Worm (Caenorhabditis elegans) whole organism, late embryonic: ENCODE measurements around the gene T28A11.16.

Experiments
- T23F11.4 ChIP-seq: fragments of 200-800 bp; sonication (Bioruptor generic); optimal IDR thresholded peaks from 2 replicates; lab custom pipeline; 2018; ENCODE audit warnings: mild to moderate bottlenecking, missing genetic modification characterization, missing compliant biosample characterization
- ahr-1 ChIP-seq: sonication (generic microtip); optimal IDR thresholded peaks from 2 replicates; lab custom pipeline; 2016; ENCODE audit warnings: missing genetic modification characterization, missing compliant biosample characterization
- ceh-14 ChIP-seq: sonication (generic microtip); optimal IDR thresholded peaks from 2 replicates; lab custom pipeline; 2016; ENCODE audit warnings: missing genotype, missing genetic modification characterization, missing compliant biosample characterization
- ceh-18 ChIP-seq: sonication (generic microtip); optimal IDR thresholded peaks from 2 replicates; lab custom pipeline; 2016; ENCODE audit warnings: missing genetic modification characterization, missing compliant biosample characterization
- ceh-2 ChIP-seq: sonication (generic microtip); optimal IDR thresholded peaks from 2 replicates; lab custom pipeline; 2016; ENCODE audit warnings: missing genotype, missing genetic modification characterization, missing compliant biosample characterization
- ceh-22 ChIP-seq: sonication (generic microtip); optimal IDR thresholded peaks from 2 replicates; lab custom pipeline; 2017; ENCODE audit warnings: missing biosample characterization, missing genetic modification characterization
- ceh-24 ChIP-seq: sonication (generic microtip); optimal IDR thresholded peaks from 2 replicates; lab custom pipeline; 2016; ENCODE audit warnings: mild to moderate bottlenecking, missing genetic modification characterization, missing compliant biosample characterization
- ceh-31 ChIP-seq: sonication (generic microtip); optimal IDR thresholded peaks from 2 replicates; lab custom pipeline; 2016; ENCODE audit warnings: missing genetic modification characterization, missing compliant biosample characterization
- ceh-6 ChIP-seq: fragments of 200-800 bp; sonication (Bioruptor generic); optimal IDR thresholded peaks from 2 replicates; lab custom pipeline; 2018; ENCODE audit warnings: mild to moderate bottlenecking, missing genetic modification characterization, missing compliant biosample characterization
- che-1 ChIP-seq: sonication (generic microtip); optimal IDR thresholded peaks from 2 replicates; lab custom pipeline; 2016; ENCODE audit warnings: mild to moderate bottlenecking, missing genetic modification characterization, missing compliant biosample characterization
- dmd-4 ChIP-seq: sonication (generic microtip); optimal IDR thresholded peaks from 2 replicates; lab custom pipeline; 2016; ENCODE audit warnings: borderline replicate concordance, missing genetic modification characterization, missing compliant biosample characterization
- dve-1 ChIP-seq: sonication (generic microtip); optimal IDR thresholded peaks from 2 replicates; lab custom pipeline; 2017; ENCODE audit warnings: antibody characterized with exemption, mild to moderate bottlenecking, missing genetic modification characterization, missing compliant biosample characterization
- elt-2 ChIP-seq: sonication (generic microtip); optimal IDR thresholded peaks from 2 replicates; lab custom pipeline; 2016; ENCODE audit warnings: missing genetic modification reagents, missing genetic modification characterization, missing compliant biosample characterization
- elt-4 ChIP-seq: sonication (generic microtip); optimal IDR thresholded peaks from 2 replicates; lab custom pipeline; 2016; ENCODE audit warnings: missing genetic modification characterization, missing compliant biosample characterization
- fkh-10 ChIP-seq: fragments of 150-350 bp; optimal IDR thresholded peaks from 2 replicates; lab custom pipeline; 2014; ENCODE audit warnings: missing biosample characterization, missing genetic modification reagents, missing genetic modification characterization
- fkh-6 ChIP-seq: sonication (generic microtip); optimal IDR thresholded peaks from 2 replicates; lab custom pipeline; 2016; ENCODE audit warnings: missing genetic modification characterization, missing compliant biosample characterization
- hlh-30 ChIP-seq: sonication (generic microtip); optimal IDR thresholded peaks from 2 replicates; lab custom pipeline; 2017; ENCODE audit warnings: antibody characterized with exemption, missing genetic modification characterization, missing compliant biosample characterization; ENCODE audit not compliant: insufficient read depth
- hlh-6 ChIP-seq: sonication (generic microtip); optimal IDR thresholded peaks from 2 replicates; lab custom pipeline; 2016; ENCODE audit warnings: missing genotype, missing genetic modification characterization, missing compliant biosample characterization
- lin-11 ChIP-seq: fragments of 200-800 bp; sonication (Bioruptor generic); optimal IDR thresholded peaks from 2 replicates; lab custom pipeline; 2018; ENCODE audit warnings: mild to moderate bottlenecking, missing genetic modification characterization, missing compliant biosample characterization
- nfya-1 ChIP-seq: sonication (generic microtip); optimal IDR thresholded peaks from 2 replicates; lab custom pipeline; 2017; ENCODE audit warnings: missing genetic modification characterization, mild to moderate bottlenecking, missing compliant biosample characterization, antibody characterized with exemption, moderate library complexity
- nhr-11 ChIP-seq: fragments of 150-350 bp; optimal IDR thresholded peaks from 2 replicates; lab custom pipeline; 2014; ENCODE audit warnings: missing biosample characterization, missing genetic modification characterization
- pax-1 ChIP-seq: fragments of 150-350 bp; optimal IDR thresholded peaks from 2 replicates; lab custom pipeline; 2014; ENCODE audit warnings: missing biosample characterization, missing genetic modification characterization
- pha-2 ChIP-seq: sonication (generic microtip); optimal IDR thresholded peaks from 2 replicates; lab custom pipeline; 2017; ENCODE audit warnings: mild to moderate bottlenecking, missing genetic modification characterization, missing compliant biosample characterization
- pqm-1 ChIP-seq: sonication (generic microtip); optimal IDR thresholded peaks from 2 replicates; lab custom pipeline; 2016; ENCODE audit warnings: missing genetic modification characterization, missing compliant biosample characterization
- pros-1 ChIP-seq: fragments of 150-350 bp; optimal IDR thresholded peaks from 2 replicates; lab custom pipeline; 2014; ENCODE audit warnings: missing biosample characterization, missing genetic modification reagents, missing genetic modification characterization
- rnt-1 ChIP-seq: sonication (generic microtip); optimal IDR thresholded peaks from 2 replicates; lab custom pipeline; 2016; ENCODE audit warnings: missing genetic modification characterization, missing compliant biosample characterization
- sdc-2 ChIP-seq: sonication (generic microtip); optimal IDR thresholded peaks from 2 replicates; lab custom pipeline; 2016; ENCODE audit warnings: missing genotype, missing genetic modification characterization, missing compliant biosample characterization
- tbx-2 ChIP-seq: sonication (generic microtip); optimal IDR thresholded peaks from 2 replicates; lab custom pipeline; 2016; ENCODE audit warnings: missing genetic modification characterization, missing compliant biosample characterization
- ttx-3 ChIP-seq: sonication (generic microtip); optimal IDR thresholded peaks from 2 replicates; lab custom pipeline; 2016; ENCODE audit warnings: missing genetic modification reagents, missing genetic modification characterization, missing compliant biosample characterization
- unc-55 ChIP-seq: sonication (generic microtip); optimal IDR thresholded peaks from 2 replicates; lab custom pipeline; 2017; ENCODE audit warnings: missing biosample characterization, missing genetic modification reagents, missing genetic modification characterization
- unc-86 ChIP-seq: sonication (generic microtip); optimal IDR thresholded peaks from 2 replicates; lab custom pipeline; 2016; ENCODE audit warnings: missing genetic modification characterization, missing compliant biosample characterization

T28A11.16 gene

ce11 chrV:3275033-3275432 lies 16.0 kb upstream of the T28A11.16 start, which contains the start of gene T28A11.3:
Gene T28A11.3, plus strand, starts transcription at chrV:3275333.
- no peak for TF ChIP-seq nfya-1 (tag; lab: Kevin White, UChicago)
- TF ChIP-seq elt-4 (tag; lab: Kevin White, UChicago): no peak
- TF ChIP-seq pha-2 (tag; lab: Kevin White, UChicago): no peak
- TF ChIP-seq ceh-22 (tag; lab: Kevin White, UChicago): no peak

DNA sequence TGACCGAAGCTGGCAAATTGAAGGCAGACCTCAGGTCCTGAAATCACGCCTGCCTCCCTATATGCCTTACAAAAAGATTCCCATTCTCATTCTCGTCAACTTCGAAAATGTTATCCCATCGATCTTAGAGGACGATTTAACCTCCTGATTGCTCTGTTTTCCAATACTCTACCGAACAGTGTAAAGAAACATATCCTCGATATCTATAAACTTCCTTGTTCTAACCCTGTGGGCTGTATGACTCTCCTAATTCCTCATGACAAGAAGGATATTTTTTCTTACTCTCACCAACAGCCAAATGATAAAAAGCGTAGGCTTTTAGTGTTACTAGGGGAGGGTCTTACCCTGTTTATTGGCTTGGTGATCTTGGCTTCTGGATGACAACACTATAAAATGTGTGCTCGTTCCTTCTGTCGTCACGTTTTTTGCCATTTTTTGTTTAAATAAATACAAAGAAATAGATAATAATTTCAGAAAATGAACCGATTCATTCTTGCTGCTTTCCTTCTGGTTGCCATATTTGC lies 14.6 kb upstream of the T28A11.16 start, which contains the start of gene T28A11.4:
Gene T28A11.4 (plus strand): TSS at position 474 of the 524 bp plus-strand sequence.
- TF ChIP-seq dmd-4 (tag; lab: Kevin White, UChicago) (no peak), che-1 (tag; lab: Kevin White, UChicago) (no peak), ceh-14 (no peak), ceh-2 (no peak), hlh-30 (tag; lab: Kevin White, UChicago) (no peak), unc-86 (tag; lab: Kevin White, UChicago) (no peak), nfya-1 (tag; lab: Kevin White, UChicago) (no peak)

ce11 chrV:3273156-3273555 lies 14.1 kb upstream of the T28A11.16 start, which contains the start of gene T28A11.20:
Gene T28A11.20, minus strand, starts transcription at chrV:3273256.
- TF ChIP-seq unc-55 (GFP tag; lab: Kevin White, UChicago) (no peak), ceh-22 (tag; lab: Kevin White, UChicago) (no peak), ceh-18 (tag; lab: Kevin White, UChicago) (no peak), lin-11 (tag; lab: Kevin White, UChicago) (no peak), T23F11.4 (GFP tag; lab: Kevin White, UChicago) (no peak), pros-1 (tag; lab: Kevin White, UChicago) (no peak), hlh-6 (no peak), unc-86 (tag; lab: Kevin White, UChicago) (no peak), elt-4 (tag; lab: Kevin White, UChicago) (no peak), ceh-24 (tag; lab: Kevin White, UChicago) (no peak), fkh-6 (tag; lab: Kevin White, UChicago) (no peak), ahr-1 (tag; lab: Kevin White, UChicago) (no peak)

DNA sequence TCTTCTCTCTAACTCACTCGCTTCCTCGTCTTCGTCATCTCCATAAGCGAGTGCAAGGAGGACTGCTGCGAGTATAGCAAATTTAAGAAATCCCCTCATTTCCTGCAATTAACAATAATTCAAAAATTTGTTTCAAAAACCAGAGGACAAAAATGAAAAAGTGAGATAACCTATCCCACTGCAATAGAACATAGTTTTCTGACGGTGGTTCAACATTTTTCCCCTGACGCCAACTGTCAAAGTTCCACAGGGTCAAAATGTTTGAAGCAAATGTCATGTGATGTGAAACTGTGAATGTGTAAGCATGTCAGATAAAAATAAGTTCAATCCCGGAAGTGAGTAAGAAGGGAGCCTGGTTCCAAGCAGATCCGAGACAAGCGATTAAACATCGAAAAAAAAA lies 10.4 kb upstream of the T28A11.16 start, which contains the start of gene T28A11.19:
Gene T28A11.19 (minus strand): TSS at position 108 of the 400 bp plus-strand sequence.
- no peak for TF ChIP-seq rnt-1

DNA sequence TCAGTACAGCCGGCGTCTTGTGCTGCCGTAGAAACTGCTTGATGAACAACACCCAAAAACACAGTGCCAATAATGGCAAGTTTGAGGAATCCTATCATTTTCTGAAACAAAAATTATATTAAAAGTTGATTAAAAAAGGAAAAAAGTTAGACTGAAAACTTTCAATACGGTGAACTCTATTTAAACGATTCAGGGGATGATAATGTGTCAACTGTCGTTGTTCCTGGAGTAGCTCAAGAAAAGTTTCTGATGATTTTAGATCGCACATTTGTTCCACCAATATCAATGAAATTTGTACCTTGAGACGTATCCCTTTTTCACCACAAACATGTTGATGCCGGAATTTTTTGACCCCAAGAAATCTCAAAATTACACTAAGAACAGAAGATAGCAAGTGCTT lies 8.9 kb upstream of the T28A11.16 start, which contains the start of gene T28A11.18:
Gene T28A11.18 (minus strand): TSS at position 101 of the 400 bp plus-strand sequence.
- TF ChIP-seq fkh-10 (GFP tag; lab: Kevin White, UChicago) (no peak), ceh-22 (tag; lab: Kevin White, UChicago) (no peak), ceh-6 (GFP tag; lab: Kevin White, UChicago) (no peak), ceh-14 (no peak), pax-1 (tag; lab: Kevin White, UChicago) (no peak), pqm-1 (tag; lab: Kevin White, UChicago) (no peak), ceh-2 (no peak), elt-2 (tag; lab: Kevin White, UChicago) (no peak), ttx-3 (no peak), ceh-18 (tag; lab: Kevin White, UChicago) (no peak), hlh-30 (tag; lab: Kevin White, UChicago) (no peak), sdc-2 (tag; lab: Kevin White, UChicago) (no peak), ceh-31 (tag; lab: Kevin White, UChicago) (no peak), tbx-2 (no peak), dmd-4 (tag; lab: Kevin White, UChicago) (no peak), dve-1 (tag; lab: Kevin White, UChicago) (no peak), nhr-11 (tag; lab: Kevin White, UChicago) (no peak)
